Fruit fly (Drosophila melanogaster) whole organism, embryonic: ENCODE measurements around the gene CG4982.

Experiments
- Awh ChIP-seq: fragments of 200-800 bp; sonication (Bioruptor generic); IDR thresholded peaks from 2 replicates; pipeline ENCODE4, ENCODE4 v1.3.6; 2022; ENCODE audit warnings: missing biosample characterization, missing genetic modification characterization
- CG9817 ChIP-seq: fragments of 200-800 bp; sonication (Bioruptor generic); optimal IDR thresholded peaks from 2 replicates; lab custom pipeline; 2018; ENCODE audit warnings: missing biosample characterization, mild to moderate bottlenecking, missing genetic modification characterization, moderate library complexity
- CoRest ChIP-seq: fragments of 200-800 bp; sonication (Bioruptor generic); optimal IDR thresholded peaks from 3 replicates; lab custom pipeline; 2018; ENCODE audit warnings: missing biosample characterization, mild to moderate bottlenecking, missing genetic modification characterization, moderate library complexity
- E2f2 ChIP-seq: fragments of 200-800 bp; sonication (Bioruptor generic); IDR thresholded peaks from 2 replicates; pipeline ENCODE4 v1.3.6; 2022; ENCODE audit warnings: missing biosample characterization, missing genetic modification characterization
- PHDP ChIP-seq: fragments of 200-800 bp; sonication (Bioruptor generic); optimal IDR thresholded peaks from 3 replicates; lab custom pipeline; 2018; ENCODE audit warnings: missing biosample characterization, mild to moderate bottlenecking, missing genetic modification characterization, moderate library complexity
- Ravus ChIP-seq: fragments of 200-800 bp; sonication (Bioruptor generic); IDR thresholded peaks from 2 replicates; pipeline ENCODE4 v1.3.6; 2022; ENCODE audit warnings: missing biosample characterization, missing genetic modification characterization
- Side ChIP-seq: fragments of 200-800 bp; sonication (Bioruptor generic); optimal IDR thresholded peaks from 2 replicates; lab custom pipeline; 2016; ENCODE audit warnings: missing biosample characterization, missing genetic modification characterization
- bowl ChIP-seq: fragments of 200-800 bp; sonication (Bioruptor generic); IDR thresholded peaks from 2 replicates; pipeline ENCODE4 v1.3.6; 2022; ENCODE audit warnings: missing biosample characterization, missing genetic modification characterization
- dan ChIP-seq: fragments of 200-800 bp; sonication (Bioruptor generic); IDR thresholded peaks from 2 replicates; pipeline ENCODE4 v1.3.6; 2022; ENCODE audit warnings: missing biosample characterization, missing genetic modification characterization
- ham ChIP-seq: fragments of 200-800 bp; sonication (Bioruptor generic); IDR thresholded peaks from 2 replicates; pipeline ENCODE4 v1.3.6; 2022; ENCODE audit warnings: missing biosample characterization, missing genetic modification characterization
- sisA ChIP-seq: fragments of 200-800 bp; sonication (Bioruptor generic); IDR thresholded peaks from 2 replicates; pipeline ENCODE4 v1.3.6; 2022; ENCODE audit warnings: missing biosample characterization, missing genetic modification characterization
- tna ChIP-seq: fragments of 200-800 bp; sonication (Bioruptor generic); IDR thresholded peaks from 2 replicates; pipeline ENCODE4 v1.3.6; 2022; ENCODE audit warnings: missing biosample characterization, missing genetic modification characterization; ENCODE audit not compliant: partially characterized antibody
- vnd ChIP-seq: fragments of 200-800 bp; sonication (Bioruptor generic); IDR thresholded peaks from 3 replicates; pipeline ENCODE4 v1.3.6; 2022; ENCODE audit warnings: missing biosample characterization, missing genetic modification characterization; ENCODE audit not compliant: partially characterized antibody
- yki ChIP-seq: fragments of >200 bp; optimal IDR thresholded peaks from 3 replicates; lab custom pipeline; 2018

- TF ChIP-seq yki (lab: Kevin White, UChicago) (no peak), CG9817 (tag; lab: Kevin White, UChicago) (no peak), CoRest (tag; lab: Kevin White, UChicago) (no peak), Awh (GFP tag; lab: Robert Waterston, UW) (no peak), Ravus (GFP tag; lab: Robert Waterston, UW) (no peak), dan (no peak), E2f2 (no peak), tna (GFP tag; lab: Robert Waterston, UW) (no peak), bowl (GFP tag; lab: Robert Waterston, UW) (no peak), Side (GFP tag; lab: Kevin White, UChicago) (no peak), sisA (GFP tag; lab: Robert Waterston, UW) (no peak), ham (no peak), vnd (no peak), PHDP (tag; lab: Kevin White, UChicago) (no peak)
These were observed 38.8 kb upstream of the CG4982 start, which contains the start of gene CG13071 for dm6 chr3L:16262440-16262839.
